Worm (Caenorhabditis elegans) whole organism, early embryonic: ENCODE data around the gene ddb-1.

ENCODE experiments used
- F13C5.2 ChIP-seq: sonication (generic microtip); optimal IDR thresholded peaks from 2 replicates; lab custom pipeline; 2017; ENCODE audit warnings: mild to moderate bottlenecking, missing genetic modification characterization, inconsistent platforms, missing compliant biosample characterization
- aly-1 ChIP-seq: sonication (generic microtip); optimal IDR thresholded peaks from 2 replicates; lab custom pipeline; 2016; ENCODE audit warnings: missing genetic modification characterization, missing compliant biosample characterization
- ama-1 ChIP-seq: fragments of 150-350 bp; optimal IDR thresholded peaks from 2 replicates; lab custom pipeline; 2014
- ceh-13 ChIP-seq: fragments of 200-800 bp; sonication (Bioruptor generic); optimal IDR thresholded peaks from 2 replicates; lab custom pipeline; 2018; ENCODE audit warnings: mild to moderate bottlenecking, missing genetic modification characterization, missing compliant biosample characterization
- ceh-36 ChIP-seq: sonication (generic microtip); optimal IDR thresholded peaks from 2 replicates; lab custom pipeline; 2016; ENCODE audit warnings: missing genetic modification characterization, inconsistent platforms, missing compliant biosample characterization
- ets-7 ChIP-seq: sonication (generic microtip); optimal IDR thresholded peaks from 2 replicates; lab custom pipeline; 2016; ENCODE audit warnings: missing genotype, missing genetic modification characterization, missing compliant biosample characterization
- flt-1 ChIP-seq: fragments of 200-800 bp; sonication (Bioruptor generic); IDR thresholded peaks from 2 replicates; pipeline ENCODE4 v1.3.6; 2022; ENCODE audit warnings: missing genetic modification characterization, missing compliant biosample characterization
- hmbx-1 ChIP-seq: sonication (generic microtip); optimal IDR thresholded peaks from 2 replicates; lab custom pipeline; 2016; ENCODE audit warnings: mild to moderate bottlenecking, missing genetic modification characterization, missing compliant biosample characterization
- hmg-4 ChIP-seq: fragments of 200-800 bp; sonication (Bioruptor generic); optimal IDR thresholded peaks from 2 replicates; lab custom pipeline; 2018; ENCODE audit warnings: mild to moderate bottlenecking, missing genetic modification characterization, missing compliant biosample characterization
- pes-1 ChIP-seq: fragments of 200-800 bp; sonication (Bioruptor generic); IDR thresholded peaks from 2 replicates; pipeline ENCODE4 v1.3.6; 2022; ENCODE audit warnings: missing genetic modification reagents, missing genetic modification characterization, missing compliant biosample characterization
- sea-1 ChIP-seq: fragments of 200-800 bp; sonication (Bioruptor generic); conservative IDR thresholded peaks from 2 replicates; pipeline ENCODE4 v1.3.6; 2022; ENCODE audit warnings: missing genetic modification characterization, missing compliant biosample characterization
- tbx-11 ChIP-seq: fragments of 200-800 bp; sonication (Bioruptor generic); IDR thresholded peaks from 2 replicates; pipeline ENCODE4 v1.3.6; 2022; ENCODE audit warnings: missing genetic modification characterization, missing compliant biosample characterization
- tra-4 ChIP-seq: sonication (generic microtip); optimal IDR thresholded peaks from 2 replicates; lab custom pipeline; 2017; ENCODE audit warnings: missing genetic modification characterization, missing compliant biosample characterization

DNA sequence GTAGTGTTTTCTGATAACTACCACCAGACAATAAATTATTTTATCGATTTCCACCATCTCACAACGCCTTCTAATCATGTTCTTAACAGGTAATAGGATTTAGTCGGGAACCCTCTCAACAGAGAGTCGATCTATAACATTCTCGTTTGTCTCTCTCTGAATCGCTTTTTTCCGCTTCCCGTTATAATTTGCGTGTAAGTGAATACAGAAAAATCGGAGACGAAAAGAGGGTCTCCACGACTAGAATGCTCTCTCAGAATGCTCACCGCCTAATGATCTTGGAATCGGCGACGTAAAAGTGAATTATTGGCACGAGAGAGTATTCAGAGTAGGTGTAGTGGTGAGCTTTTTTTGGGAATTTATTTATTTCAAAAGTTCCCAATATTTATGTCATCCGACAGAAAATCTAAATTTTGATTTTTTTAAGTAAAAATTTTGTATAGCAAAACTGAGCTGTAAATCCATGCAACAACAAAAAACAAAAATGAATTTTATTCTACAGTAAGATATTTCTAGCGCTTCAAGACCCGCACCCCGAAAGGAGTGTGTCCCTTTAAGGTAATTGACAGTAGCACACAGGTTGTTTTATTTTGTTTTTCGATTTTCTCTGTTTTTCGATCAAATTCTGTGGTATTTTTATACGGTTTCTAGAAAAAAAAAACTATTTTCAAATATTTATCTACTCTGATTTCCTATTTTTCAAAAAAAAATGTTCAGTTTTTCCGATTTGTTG, 5.9 kb upstream of the ddb-1 start:
- TF ChIP-seq tra-4 (tag; lab: Kevin White, UChicago), result no peak
- no peak for TF ChIP-seq aly-1 (tag; lab: Kevin White, UChicago)
- no peak for TF ChIP-seq ets-7 (tag; lab: Kevin White, UChicago)
- no peak for TF ChIP-seq flt-1 (GFP tag; lab: Robert Waterston, UW)
- TF ChIP-seq F13C5.2 (tag; lab: Kevin White, UChicago), result no peak
- TF ChIP-seq ama-1, result no peak
- TF ChIP-seq hmbx-1 (tag; lab: Kevin White, UChicago), result no peak
- no peak for TF ChIP-seq pes-1
- TF ChIP-seq ceh-36 (tag; lab: Kevin White, UChicago), result no peak
- no peak for TF ChIP-seq tbx-11 (GFP tag; lab: Robert Waterston, UW)
- TF ChIP-seq sea-1 (GFP tag; lab: Robert Waterston, UW), result no peak
- TF ChIP-seq hmg-4 (GFP tag; lab: Kevin White, UChicago), result no peak
- TF ChIP-seq ceh-13 (GFP tag; lab: Kevin White, UChicago), result no peak
